Worm (Caenorhabditis elegans): ENCODE data around the gene ZC513.3.

ce11 chrV:8016928-8017327 is 29.9 kb upstream of the ZC513.3 start, which contains the start of gene sptl-2:
- TF ChIP-seq med-1 (GFP tag; optimal IDR thresholded peaks at IDR 0.05; ENCODE audit: insufficient read depth) (no peak), flt-1 (GFP tag; IDR thresholded peaks at IDR 0.05) (no peak), tab-1 (GFP tag; IDR thresholded peaks at IDR 0.05) (no peak), ref-1 (GFP tag; conservative IDR thresholded peaks at IDR 0.05) (no peak), T22C8.4 (GFP tag; IDR thresholded peaks at IDR 0.05) (no peak), klf-2 (GFP tag; conservative IDR thresholded peaks at IDR 0.05) (no peak), ztf-23 (GFP tag; IDR thresholded peaks at IDR 0.05) (no peak), cog-1 (tag; optimal IDR thresholded peaks at IDR 0.05) (no peak)
